Fruit fly (Drosophila melanogaster) whole organism, embryonic: ENCODE results near the gene mus101.

ENCODE experiments used
- Abd-B ChIP-seq: fragments of 200-800 bp; sonication (Bioruptor generic); optimal IDR thresholded peaks from 2 replicates; lab custom pipeline; 2018; ENCODE audit warnings: missing biosample characterization, mild to moderate bottlenecking, missing genetic modification characterization, moderate library complexity
- Atf3 ChIP-seq: fragments of 200-800 bp; sonication (Bioruptor generic); optimal IDR thresholded peaks from 3 replicates; lab custom pipeline; 2016; ENCODE audit warnings: missing biosample characterization, missing genetic modification characterization
- BEAF-32 ChIP-seq: fragments of 200-800 bp; sonication (Bioruptor generic); optimal IDR thresholded peaks from 3 replicates; lab custom pipeline; 2017; ENCODE audit warnings: missing biosample characterization, missing genetic modification characterization, mild to moderate bottlenecking, moderate library complexity, missing genetic modification reagents
- CG11247 ChIP-seq: fragments of 200-800 bp; sonication (Bioruptor generic); IDR thresholded peaks from 2 replicates; pipeline ENCODE4 v1.3.6; 2022; ENCODE audit warnings: missing biosample characterization, missing genetic modification characterization
- CG13424 ChIP-seq: fragments of 200-800 bp; sonication (Bioruptor generic); optimal IDR thresholded peaks from 2 replicates; lab custom pipeline; 2019; ENCODE audit warnings: missing biosample characterization, mild to moderate bottlenecking, missing genetic modification characterization, moderate library complexity
- CG14441 ChIP-seq: fragments of 200-800 bp; sonication (Bioruptor generic); IDR thresholded peaks from 2 replicates; pipeline ENCODE4 v1.3.6; 2022; ENCODE audit warnings: missing biosample characterization, missing genetic modification characterization
- CG14860 ChIP-seq: fragments of 200-800 bp; sonication (Bioruptor generic); IDR thresholded peaks from 3 replicates; pipeline ENCODE4 v1.3.6; 2022; ENCODE audit warnings: missing biosample characterization, missing genetic modification characterization; ENCODE audit not compliant: partially characterized antibody
- CG15601 ChIP-seq: fragments of 200-800 bp; sonication (Bioruptor generic); optimal IDR thresholded peaks from 3 replicates; lab custom pipeline; 2019; ENCODE audit warnings: missing biosample characterization, mild to moderate bottlenecking, missing genetic modification characterization, moderate library complexity
- CG15696 ChIP-seq: fragments of 200-800 bp; sonication (Bioruptor generic); optimal IDR thresholded peaks from 2 replicates; lab custom pipeline; 2019; ENCODE audit warnings: missing biosample characterization, mild to moderate bottlenecking, missing genetic modification characterization, moderate library complexity
- CG17328 ChIP-seq: fragments of 200-800 bp; sonication (Bioruptor generic); IDR thresholded peaks from 2 replicates; pipeline ENCODE4 v1.3.6; 2022; ENCODE audit warnings: missing biosample characterization, missing genetic modification characterization
- CG18764 ChIP-seq: fragments of 200-800 bp; sonication (Bioruptor generic); optimal IDR thresholded peaks from 3 replicates; lab custom pipeline; 2016; ENCODE audit warnings: missing biosample characterization, missing genetic modification characterization
- CG2116 ChIP-seq: fragments of 200-800 bp; sonication (Bioruptor generic); optimal IDR thresholded peaks from 3 replicates; lab custom pipeline; 2018; ENCODE audit warnings: missing biosample characterization, mild to moderate bottlenecking, missing genetic modification characterization
- CG2712 ChIP-seq: fragments of 200-800 bp; optimal IDR thresholded peaks from 3 replicates; lab custom pipeline; 2019; ENCODE audit warnings: missing biosample characterization, mild to moderate bottlenecking, missing genetic modification characterization, moderate library complexity
- CG32532 ChIP-seq: fragments of 200-800 bp; sonication (Bioruptor generic); IDR thresholded peaks from 2 replicates; pipeline ENCODE4 v1.3.6; 2022; ENCODE audit warnings: missing biosample characterization, missing genetic modification characterization
- CG6683 ChIP-seq: fragments of 200-800 bp; sonication (Bioruptor generic); optimal IDR thresholded peaks from 2 replicates; lab custom pipeline; 2017; ENCODE audit warnings: missing biosample characterization, mild to moderate bottlenecking, missing genetic modification characterization, missing genetic modification reagents
- CG7357 ChIP-seq: fragments of 200-800 bp; sonication (Bioruptor generic); IDR thresholded peaks from 3 replicates; pipeline ENCODE4 v1.3.6; 2022; ENCODE audit warnings: missing biosample characterization, missing genetic modification characterization
- CG7928 ChIP-seq: fragments of 200-800 bp; sonication (Bioruptor generic); optimal IDR thresholded peaks from 2 replicates; lab custom pipeline; 2017; ENCODE audit warnings: missing biosample characterization, mild to moderate bottlenecking, missing genetic modification characterization
- CG8089 ChIP-seq: fragments of 200-800 bp; sonication (Bioruptor generic); optimal IDR thresholded peaks from 3 replicates; lab custom pipeline; 2016; ENCODE audit warnings: missing biosample characterization, missing genetic modification characterization
- CG8290 ChIP-seq, 3 experiments: fragments of 200-800 bp; sonication (Bioruptor generic); optimal IDR thresholded peaks; 2 replicates each; lab custom pipeline; 2016 to 2019; ENCODE audit warnings: missing biosample characterization in 3 of 3, missing genetic modification characterization in 3 of 3, mild to moderate bottlenecking in 2 of 3, moderate library complexity in 1 of 3
- CG8388 ChIP-seq: fragments of 200-800 bp; sonication (Bioruptor generic); optimal IDR thresholded peaks from 2 replicates; lab custom pipeline; 2019; ENCODE audit warnings: missing biosample characterization, mild to moderate bottlenecking, missing genetic modification characterization, moderate library complexity
- Dad ChIP-seq: fragments of 200-800 bp; sonication (Bioruptor generic); optimal IDR thresholded peaks from 3 replicates; lab custom pipeline; 2016; ENCODE audit warnings: missing biosample characterization, missing genetic modification characterization
- Drgx ChIP-seq: fragments of 200-800 bp; sonication (Bioruptor generic); IDR thresholded peaks from 2 replicates; pipeline ENCODE4 v1.3.6; 2022; ENCODE audit warnings: missing biosample characterization, missing genetic modification characterization
- Gug ChIP-seq: fragments of 200-800 bp; sonication (Bioruptor generic); IDR thresholded peaks from 4 replicates; pipeline ENCODE4 v1.3.6; 2022; ENCODE audit warnings: missing biosample characterization, missing genetic modification characterization
- HLH3B ChIP-seq: fragments of 200-800 bp; sonication (Bioruptor generic); IDR thresholded peaks from 2 replicates; pipeline ENCODE4 v1.3.6; 2022; ENCODE audit warnings: missing biosample characterization, missing genetic modification characterization
- Lim3 ChIP-seq: fragments of 200-800 bp; sonication (Bioruptor generic); IDR thresholded peaks from 2 replicates; pipeline ENCODE4 v1.3.6; 2022; ENCODE audit warnings: missing biosample characterization, missing genetic modification characterization
- Lpt ChIP-seq: fragments of >200 bp; optimal IDR thresholded peaks from 2 replicates; lab custom pipeline; 2018; ENCODE audit warnings: missing biosample characterization, missing genetic modification characterization
- MBD-R2 ChIP-seq: fragments of 200-800 bp; sonication (Bioruptor generic); IDR thresholded peaks from 2 replicates; pipeline ENCODE4 v1.3.6; 2022; ENCODE audit warnings: missing biosample characterization, missing genetic modification characterization
- Mes4 ChIP-seq: fragments of 200-800 bp; sonication (Bioruptor generic); optimal IDR thresholded peaks from 2 replicates; lab custom pipeline; 2016; ENCODE audit warnings: missing biosample characterization, missing genetic modification characterization
- NC2β ChIP-seq: fragments of 200-800 bp; sonication (Bioruptor generic); optimal IDR thresholded peaks from 2 replicates; lab custom pipeline; 2016; ENCODE audit warnings: missing biosample characterization, missing genetic modification characterization
- Optix ChIP-seq: fragments of 200-800 bp; sonication (Bioruptor generic); IDR thresholded peaks from 3 replicates; pipeline ENCODE4 v1.3.6; 2022; ENCODE audit warnings: missing biosample characterization, missing genetic modification characterization
- PHDP ChIP-seq: fragments of 200-800 bp; sonication (Bioruptor generic); optimal IDR thresholded peaks from 3 replicates; lab custom pipeline; 2018; ENCODE audit warnings: missing biosample characterization, mild to moderate bottlenecking, missing genetic modification characterization, moderate library complexity
- Poxn ChIP-seq: fragments of 200-800 bp; sonication (Bioruptor generic); IDR thresholded peaks from 2 replicates; pipeline ENCODE4 v1.3.6; 2022; ENCODE audit warnings: missing biosample characterization, missing genetic modification characterization
- Side ChIP-seq: fragments of 200-800 bp; sonication (Bioruptor generic); optimal IDR thresholded peaks from 2 replicates; lab custom pipeline; 2016; ENCODE audit warnings: missing biosample characterization, missing genetic modification characterization
- Sox102F ChIP-seq: fragments of 200-800 bp; sonication (Bioruptor generic); optimal IDR thresholded peaks from 2 replicates; lab custom pipeline; 2018; ENCODE audit warnings: missing biosample characterization, mild to moderate bottlenecking, missing genetic modification characterization, moderate library complexity
- Sry-δ ChIP-seq: fragments of 200-800 bp; sonication (Bioruptor generic); optimal IDR thresholded peaks from 2 replicates; lab custom pipeline; 2016; ENCODE audit warnings: missing biosample characterization, missing genetic modification characterization
- bab2 ChIP-seq: fragments of 200-800 bp; sonication (Bioruptor generic); optimal IDR thresholded peaks from 2 replicates; lab custom pipeline; 2016; ENCODE audit warnings: missing biosample characterization, missing genetic modification characterization
- bowl ChIP-seq: fragments of 200-800 bp; sonication (Bioruptor generic); IDR thresholded peaks from 2 replicates; pipeline ENCODE4 v1.3.6; 2022; ENCODE audit warnings: missing biosample characterization, missing genetic modification characterization
- cad ChIP-seq: fragments of >200 bp; optimal IDR thresholded peaks from 2 replicates; lab custom pipeline; 2017; ENCODE audit warnings: missing biosample characterization, missing genetic modification characterization
- eve ChIP-seq, 2 experiments: fragments of >200 bp; optimal IDR thresholded peaks; 2 replicates each; lab custom pipeline; 2017; ENCODE audit warnings: missing biosample characterization in 2 of 2, missing genetic modification characterization in 2 of 2
- ind ChIP-seq: fragments of 200-800 bp; sonication (Bioruptor generic); optimal IDR thresholded peaks from 3 replicates; lab custom pipeline; 2016; ENCODE audit warnings: missing biosample characterization, missing genetic modification characterization
- kah ChIP-seq: fragments of 200-800 bp; sonication (Bioruptor generic); optimal IDR thresholded peaks from 2 replicates; lab custom pipeline; 2018; ENCODE audit warnings: missing biosample characterization, mild to moderate bottlenecking, missing genetic modification characterization
- onecut ChIP-seq: fragments of 200-800 bp; sonication (Bioruptor generic); IDR thresholded peaks from 2 replicates; pipeline ENCODE4 v1.3.6; 2022; ENCODE audit warnings: missing biosample characterization, missing genetic modification characterization
- org-1 ChIP-seq: fragments of 200-800 bp; sonication (Bioruptor generic); optimal IDR thresholded peaks from 2 replicates; lab custom pipeline; 2017; ENCODE audit warnings: missing biosample characterization, missing genetic modification characterization
- prd ChIP-seq, 3 experiments: fragments of >200 bp in 2 of 3; fragments of 200-800 bp in 1 of 3; sonication (Bioruptor generic) in 1 of 3; optimal IDR thresholded peaks in 2 of 3; IDR thresholded peaks in 1 of 3; 2 replicates in 2 of 3; 3 replicates in 1 of 3; pipeline versions ENCODE4 v1.3.6 to Lab custom; 2017 to 2022; ENCODE audit warnings: missing biosample characterization in 1 of 3, missing genetic modification characterization in 1 of 3
- row ChIP-seq: fragments of 200-800 bp; sonication (Bioruptor generic); IDR thresholded peaks from 3 replicates; pipeline ENCODE4 v1.3.6; 2022; ENCODE audit warnings: missing biosample characterization, missing genetic modification characterization
- sc ChIP-seq, 3 experiments: fragments of >200 bp in 2 of 3; fragments of 200-800 bp in 1 of 3; sonication (Bioruptor generic) in 1 of 3; optimal IDR thresholded peaks; 2 replicates in 2 of 3; 3 replicates in 1 of 3; lab custom pipeline; 2017; ENCODE audit warnings: mild to moderate bottlenecking in 1 of 3, missing biosample characterization in 1 of 3, missing genetic modification characterization in 1 of 3, missing genetic modification reagents in 1 of 3
- twi ChIP-seq: fragments of 200-800 bp; optimal IDR thresholded peaks from 2 replicates; lab custom pipeline; 2019; ENCODE audit warnings: missing biosample characterization, mild to moderate bottlenecking, missing genetic modification characterization, moderate library complexity
- usp ChIP-seq: fragments of >200 bp; optimal IDR thresholded peaks from 2 replicates; lab custom pipeline; 2017; ENCODE audit warnings: missing biosample characterization, missing genetic modification characterization
- z ChIP-seq: fragments of 200-800 bp; sonication (Bioruptor generic); IDR thresholded peaks from 3 replicates; pipeline ENCODE4 v1.3.6; 2022; ENCODE audit warnings: missing biosample characterization, missing genetic modification characterization

mus101 gene

dm6 chrX:13764397-13765119 lies 42.5 kb downstream of the mus101 start (continued):
- TF ChIP-seq eve (GFP tag; optimal IDR thresholded peaks at IDR 0.05; lab: Kevin White, UChicago) = no peak
- TF ChIP-seq Optix (GFP tag; lab: Robert Waterston, UW) = peak; percentile 61; the same call in 2 of the 3 replicates
- TF ChIP-seq CG32532 (GFP tag; lab: Robert Waterston, UW) = no peak; the same call in 1 of the 2 replicates
- TF ChIP-seq Drgx (GFP tag; lab: Robert Waterston, UW) = peak; percentile 69
- no peak for TF ChIP-seq BEAF-32 (GFP tag; lab: Kevin White, UChicago)
- no peak for TF ChIP-seq Lpt (GFP tag; lab: Kevin White, UChicago)
- TF ChIP-seq Lim3 (GFP tag; lab: Robert Waterston, UW) = no peak
- peak; percentile 66 for TF ChIP-seq CG2712 (tag; lab: Kevin White, UChicago)
- peak; percentile 60 for TF ChIP-seq Abd-B
- TF ChIP-seq Atf3 (GFP tag; lab: Kevin White, UChicago) = no peak
- TF ChIP-seq Poxn (GFP tag; lab: Robert Waterston, UW) = no peak
- no peak for TF ChIP-seq Sry-δ (GFP tag; lab: Kevin White, UChicago)
- TF ChIP-seq CG7357 (GFP tag; lab: Robert Waterston, UW) = no peak
- TF ChIP-seq NC2β (GFP tag; lab: Kevin White, UChicago) = no peak
- TF ChIP-seq CG14860 (GFP tag; lab: Robert Waterston, UW) = no peak
- TF ChIP-seq z (GFP tag; lab: Robert Waterston, UW) = no peak
- TF ChIP-seq Dad = no peak
- no peak for TF ChIP-seq CG8089 (GFP tag; lab: Kevin White, UChicago)
- TF ChIP-seq sc (optimal IDR thresholded peaks at IDR 0.05; lab: Kevin White, UChicago) = no peak
- peak; percentile 19 for TF ChIP-seq sc (GFP tag; optimal IDR thresholded peaks at IDR 0.05; lab: Kevin White, UChicago)
- no peak for TF ChIP-seq bab2 (GFP tag; lab: Kevin White, UChicago)
- TF ChIP-seq CG15601 (tag; lab: Kevin White, UChicago) = no peak
- TF ChIP-seq bowl = no peak
- peak; percentile 58 for TF ChIP-seq twi (tag; lab: Kevin White, UChicago)
- TF ChIP-seq CG8388 (GFP tag; lab: Kevin White, UChicago) = peak; percentile 54
- no peak for TF ChIP-seq CG8290 (GFP tag; optimal IDR thresholded peaks at IDR 0.05; lab: Kevin White, UChicago)
- peak in 1 of 2 experiments; percentile 30 for TF ChIP-seq CG8290 (tag; optimal IDR thresholded peaks at IDR 0.05; lab: Kevin White, UChicago)
- TF ChIP-seq Sox102F (GFP tag; lab: Kevin White, UChicago) = peak; percentile 79
- peak; percentile 11 for TF ChIP-seq CG2116
- TF ChIP-seq CG7928 (GFP tag; lab: Kevin White, UChicago) = no peak
- no peak for TF ChIP-seq org-1 (GFP tag; lab: Kevin White, UChicago)
- TF ChIP-seq Mes4 = no peak
- peak; percentile 60 for TF ChIP-seq CG13424 (tag; lab: Kevin White, UChicago)
- peak; percentile 48 for TF ChIP-seq ind (GFP tag; lab: Kevin White, UChicago)
- peak; percentile 9 for TF ChIP-seq CG6683
- peak; percentile 61 for TF ChIP-seq CG17328 (GFP tag; lab: Robert Waterston, UW)
- TF ChIP-seq Gug (GFP tag; lab: Robert Waterston, UW) = peak; percentile 39; the same call in 2 of the 4 replicates
- TF ChIP-seq cad = no peak
- peak; percentile 43 for TF ChIP-seq PHDP (tag; lab: Kevin White, UChicago)
- TF ChIP-seq usp (GFP tag; lab: Kevin White, UChicago) = no peak
- TF ChIP-seq prd (optimal IDR thresholded peaks at IDR 0.05; lab: Kevin White, UChicago) = no peak
- TF ChIP-seq prd (GFP tag; IDR thresholded peaks at IDR 0.05; lab: Robert Waterston, UW) = peak; percentile 61
- peak; percentile 63 for TF ChIP-seq row
- TF ChIP-seq CG15696 (tag; lab: Kevin White, UChicago) = no peak
- TF ChIP-seq onecut (GFP tag; lab: Robert Waterston, UW) = 0 out of 2 replicates have a peak, but pooled peaks have one; percentile 8
- TF ChIP-seq CG18764 (GFP tag; lab: Kevin White, UChicago) = no peak
- no peak for TF ChIP-seq Side (GFP tag; lab: Kevin White, UChicago)
- peak; percentile 19; the same call in 1 of the 2 replicates for TF ChIP-seq CG11247 (GFP tag; lab: Robert Waterston, UW)
- TF ChIP-seq MBD-R2 (GFP tag; lab: Robert Waterston, UW) = no peak
- no peak for TF ChIP-seq kah (GFP tag; lab: Kevin White, UChicago)
- TF ChIP-seq CG14441 (GFP tag; lab: Robert Waterston, UW) = peak; percentile 57
- TF ChIP-seq HLH3B (GFP tag; lab: Robert Waterston, UW) = peak; percentile 48; the same call in 1 of the 2 replicates
